Fruit fly (Drosophila melanogaster): ENCODE data around the gene CG34150.

Gene CG34150

dm6 chr3R:24768538-24769401 is 45.3 kb upstream of the CG34150 start, which contains the start of gene CG13631 (continued):
- TF ChIP-seq CG11247 (GFP tag; IDR thresholded peaks at IDR 0.05) (peak; percentile 74), sens-2 (GFP tag; IDR thresholded peaks at IDR 0.05) (peak; percentile 88), Sox100B (GFP tag; optimal IDR thresholded peaks at IDR 0.05) (peak; percentile 97), al (GFP tag; IDR thresholded peaks at IDR 0.05) (0 out of 2 replicates have a peak, but pooled peaks have one; percentile 16), Oaz (GFP tag; IDR thresholded peaks at IDR 0.05) (peak; percentile 77), CG18599 (GFP tag; optimal IDR thresholded peaks at IDR 0.05) (peak; percentile 79), dmrt99B (tag; optimal IDR thresholded peaks at IDR 0.05) (peak; percentile 98), nom (GFP tag; optimal IDR thresholded peaks at IDR 0.05) (no peak), CG12071 (GFP tag; optimal IDR thresholded peaks at IDR 0.05) (peak; percentile 84), zen2 (GFP tag; IDR thresholded peaks at IDR 0.05; ENCODE audit: partially characterized antibody) (no peak), nerfin-1 (tag; optimal IDR thresholded peaks at IDR 0.05) (peak; percentile 96), CG32532 (GFP tag; IDR thresholded peaks at IDR 0.05) (peak; percentile 60), CG6272 (GFP tag; IDR thresholded peaks at IDR 0.05) (peak; percentile 86), gt (GFP tag; IDR thresholded peaks at IDR 0.05) (peak; percentile 92), Dip3 (GFP tag; optimal IDR thresholded peaks at IDR 0.05) (peak; percentile 55), exex (tag; optimal IDR thresholded peaks at IDR 0.05) (peak; percentile 41), CG11456 (GFP tag; IDR thresholded peaks at IDR 0.05) (peak; percentile 64; the same call in 2 of the 3 replicates), CG2116 (GFP tag; optimal IDR thresholded peaks at IDR 0.05) (peak; percentile 68), CG16813 (GFP tag; IDR thresholded peaks at IDR 0.05; ENCODE audit: partially characterized antibody) (no peak), stwl (tag; optimal IDR thresholded peaks at IDR 0.05) (no peak), CrebB (tag; optimal IDR thresholded peaks at IDR 0.05) (peak; percentile 76), CG15696 (tag; optimal IDR thresholded peaks at IDR 0.05) (peak; percentile 66), CG9609 (GFP tag; optimal IDR thresholded peaks at IDR 0.05) (peak; percentile 91), hb (GFP tag; IDR thresholded peaks at IDR 0.05; ENCODE audit: partially characterized antibody) (no peak), crol (GFP tag; IDR thresholded peaks at IDR 0.05) (peak; percentile 97), CG5245 (GFP tag; optimal IDR thresholded peaks at IDR 0.05) (peak; percentile 94), Hr39 (optimal IDR thresholded peaks at IDR 0.05) (no peak), CG32772 (GFP tag; IDR thresholded peaks at IDR 0.05) (peak; percentile 94), CG13123 (GFP tag; optimal IDR thresholded peaks at IDR 0.05) (peak; percentile 88), bowl (GFP tag; IDR thresholded peaks at IDR 0.05) (peak; percentile 23; the same call in 1 of the 2 replicates), Aef1 (GFP tag; IDR thresholded peaks at IDR 0.05) (peak; percentile 78), Rx (GFP tag; IDR thresholded peaks at IDR 0.05) (peak; percentile 88), CG33557 (GFP tag; optimal IDR thresholded peaks at IDR 0.05) (peak; percentile 79), CG13894 (tag; optimal IDR thresholded peaks at IDR 0.05) (no peak), CG9797 (GFP tag; optimal IDR thresholded peaks at IDR 0.05) (peak; percentile 32), CG4730 (GFP tag; IDR thresholded peaks at IDR 0.05) (peak; percentile 87), Nf-YA (GFP tag; IDR thresholded peaks at IDR 0.05) (peak; percentile 88), Neu2 (GFP tag; optimal IDR thresholded peaks at IDR 0.05; ENCODE audit: borderline replicate concordance) (no peak), HmgZ (tag; optimal IDR thresholded peaks at IDR 0.05) (peak; percentile 55), Gug (GFP tag; IDR thresholded peaks at IDR 0.05) (peak; percentile 88; the same call in 3 of the 4 replicates), CG17186 (GFP tag; optimal IDR thresholded peaks at IDR 0.05) (peak; percentile 90), unpg (GFP tag; optimal IDR thresholded peaks at IDR 0.05) (peak; percentile 95), disco-r (GFP tag; optimal IDR thresholded peaks at IDR 0.05) (peak; percentile 86), vvl (GFP tag; IDR thresholded peaks at IDR 0.05) (peak; percentile 93), ham (GFP tag; IDR thresholded peaks at IDR 0.05) (no peak), MBD-R2 (GFP tag; IDR thresholded peaks at IDR 0.05) (peak; percentile 29; the same call in 1 of the 2 replicates), CG8765 (GFP tag; IDR thresholded peaks at IDR 0.05) (peak; percentile 19; the same call in 1 of the 2 replicates), vnd (GFP tag; IDR thresholded peaks at IDR 0.05; ENCODE audit: partially characterized antibody) (no peak), cg (GFP tag; optimal IDR thresholded peaks at IDR 0.05) (peak; percentile 44)

All from whole organism, embryonic.